Worm (Caenorhabditis elegans): ENCODE data around the gene nlp-82.

nlp-82 gene

DNA sequence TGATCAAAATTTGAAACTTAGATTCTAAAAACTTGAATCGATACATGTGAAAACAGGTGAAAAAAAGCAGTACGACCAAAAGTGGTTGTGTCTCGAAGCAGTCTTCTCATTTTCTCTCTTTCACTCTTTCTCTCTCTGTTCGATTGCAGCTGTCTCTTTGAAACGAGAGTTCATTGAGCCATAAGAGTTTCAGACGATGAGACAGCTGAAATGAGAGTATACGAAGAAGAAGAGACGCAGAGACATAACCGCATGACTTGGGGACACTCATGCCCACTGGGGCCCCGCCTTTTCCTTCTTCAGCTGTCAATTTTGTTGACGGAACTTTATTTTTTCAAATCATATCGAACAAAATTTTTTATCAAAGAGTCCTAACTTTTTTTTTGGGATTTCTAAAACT, 19.9 kb upstream of the nlp-82 start (continued):
- peak; percentile 80 for TF ChIP-seq nhr-28 (tag; optimal IDR thresholded peaks at IDR 0.05)
- peak; percentile 83 for TF ChIP-seq lin-1 (GFP tag; IDR thresholded peaks at IDR 0.05)
- peak; percentile 85; the same call in 1 of the 2 replicates for TF ChIP-seq ceh-20 (GFP tag; IDR thresholded peaks at IDR 0.05)
- peak; percentile 95 for TF ChIP-seq nhr-6 (tag; optimal IDR thresholded peaks at IDR 0.05)
- TF ChIP-seq aha-1 (tag), result peak; percentile 78
- TF ChIP-seq saeg-2 (GFP tag; IDR thresholded peaks at IDR 0.05), result no peak
- TF ChIP-seq nhr-11 (tag; optimal IDR thresholded peaks at IDR 0.05), result peak; percentile 79
- TF ChIP-seq lin-13 (GFP tag; optimal IDR thresholded peaks at IDR 0.05), result peak; percentile 19
- no peak for TF ChIP-seq unc-130 (GFP tag; optimal IDR thresholded peaks at IDR 0.05)
- no peak for TF ChIP-seq nhr-10 (tag; optimal IDR thresholded peaks at IDR 0.05)
- TF ChIP-seq nhr-42 (GFP tag; IDR thresholded peaks at IDR 0.05), result peak; percentile 72; the same call in 1 of the 2 replicates
- peak; percentile 50 for TF ChIP-seq dpl-1 (GFP tag; optimal IDR thresholded peaks at IDR 0.05)
- no peak for TF ChIP-seq nhr-102 (tag; optimal IDR thresholded peaks at IDR 0.05)
- TF ChIP-seq lir-3 (tag; optimal IDR thresholded peaks at IDR 0.05), result no peak
- no peak for TF ChIP-seq ceh-32 (tag; optimal IDR thresholded peaks at IDR 0.05; ENCODE audit: poor library complexity)
- TF ChIP-seq lin-39 (tag; optimal IDR thresholded peaks at IDR 0.05), result no peak
- TF ChIP-seq ZK546.5 (tag; optimal IDR thresholded peaks at IDR 0.05), result no peak
- TF ChIP-seq fos-1 (tag; optimal IDR thresholded peaks at IDR 0.05), result no peak
- peak; percentile 2 for TF ChIP-seq pqm-1 (tag; optimal IDR thresholded peaks at IDR 0.05)
- TF ChIP-seq unc-62 (GFP tag; optimal IDR thresholded peaks at IDR 0.05 in 1 of 2), result peak in 1 of 2 experiments; percentile 99
- TF ChIP-seq unc-62 (tag; optimal IDR thresholded peaks at IDR 0.05), result no peak
- TF ChIP-seq Y105C5A.15 (GFP tag; IDR thresholded peaks at IDR 0.05), result 0 out of 2 replicates have a peak, but pooled peaks have one; percentile 57
- TF ChIP-seq egl-27 (tag; optimal IDR thresholded peaks at IDR 0.05), result no peak
- TF ChIP-seq Y5F2A.4 (GFP tag; optimal IDR thresholded peaks at IDR 0.05), result no peak
- peak; percentile 82 for TF ChIP-seq mep-1 (tag; optimal IDR thresholded peaks at IDR 0.05)
- no peak for TF ChIP-seq aly-2 (tag; optimal IDR thresholded peaks at IDR 0.05)
- TF ChIP-seq ceh-62 (tag; optimal IDR thresholded peaks at IDR 0.05), result no peak
- no peak for TF ChIP-seq dmd-9 (GFP tag; IDR thresholded peaks at IDR 0.05)
- peak; percentile 67 for TF ChIP-seq nhr-77 (tag; optimal IDR thresholded peaks at IDR 0.05)
- no peak for TF ChIP-seq R02D3.7 (tag; optimal IDR thresholded peaks at IDR 0.05)
- no peak for TF ChIP-seq dmd-8 (GFP tag; IDR thresholded peaks at IDR 0.05)
- TF ChIP-seq madf-5 (GFP tag; IDR thresholded peaks at IDR 0.05), result no peak
- peak; percentile 62 for TF ChIP-seq dve-1 (tag; optimal IDR thresholded peaks at IDR 0.05; ENCODE audit: insufficient read depth)
- TF ChIP-seq nhr-25 (tag; optimal IDR thresholded peaks at IDR 0.05; ENCODE audit: borderline replicate concordance, insufficient read depth), result peak; percentile 76
- TF ChIP-seq egl-43 (GFP tag; IDR thresholded peaks at IDR 0.05), result 0 out of 2 replicates have a peak, but pooled peaks have one; percentile 65
- peak; percentile 55; the same call in 1 of the 2 replicates for TF ChIP-seq ctbp-1 (GFP tag; IDR thresholded peaks at IDR 0.05)
- TF ChIP-seq pha-4 (GFP tag; IDR thresholded peaks at IDR 0.05), result peak; percentile 72
- TF ChIP-seq pha-4 (tag; optimal IDR thresholded peaks at IDR 0.05), result peak; percentile 55
- TF ChIP-seq F49E8.2 (tag; optimal IDR thresholded peaks at IDR 0.05; ENCODE audit: borderline replicate concordance), result no peak
- TF ChIP-seq F37D6.2 (tag; optimal IDR thresholded peaks at IDR 0.05), result peak; percentile 29
- peak; percentile 55; the same call in 1 of the 2 replicates for TF ChIP-seq arid-1 (GFP tag; conservative IDR thresholded peaks at IDR 0.05)
- no peak for TF ChIP-seq nhr-111 (GFP tag; optimal IDR thresholded peaks at IDR 0.05)
- no peak for TF ChIP-seq nhr-237 (tag; optimal IDR thresholded peaks at IDR 0.05)
- peak in 1 of 2 experiments; percentile 71 for TF ChIP-seq hif-1 (tag; optimal IDR thresholded peaks at IDR 0.05)
- no peak for TF ChIP-seq zip-11 (GFP tag; IDR thresholded peaks at IDR 0.05)
- TF ChIP-seq spr-1 (tag; optimal IDR thresholded peaks at IDR 0.05), result peak; percentile 65
- TF ChIP-seq set-16 (GFP tag; IDR thresholded peaks at IDR 0.05), result 0 out of 2 replicates have a peak, but pooled peaks have one; percentile 25
- TF ChIP-seq ceh-82 (tag; optimal IDR thresholded peaks at IDR 0.05), result no peak
- TF ChIP-seq nhr-76 (tag; optimal IDR thresholded peaks at IDR 0.05), result no peak
- no peak for TF ChIP-seq lin-15B (tag; optimal IDR thresholded peaks at IDR 0.05)
- no peak for TF ChIP-seq skn-1 (tag; optimal IDR thresholded peaks at IDR 0.05)
- no peak for TF ChIP-seq tag-97 (GFP tag; IDR thresholded peaks at IDR 0.05)

Measured in whole organism, L4 larva.